Fruit fly (Drosophila melanogaster) whole organism: Measurements from ENCODE around the gene cmb.

Experiments
- pan ChIP-seq: fragments of >200 bp; optimal IDR thresholded peaks from 2 replicates; lab custom pipeline; 2017
- psq ChIP-seq: fragments of >200 bp; optimal IDR thresholded peaks from 2 replicates; lab custom pipeline; 2017
- usp ChIP-seq: fragments of >200 bp; optimal IDR thresholded peaks from 2 replicates; lab custom pipeline; 2017; ENCODE audit warnings: missing biosample characterization, missing genetic modification characterization, mixed read lengths

DNA sequence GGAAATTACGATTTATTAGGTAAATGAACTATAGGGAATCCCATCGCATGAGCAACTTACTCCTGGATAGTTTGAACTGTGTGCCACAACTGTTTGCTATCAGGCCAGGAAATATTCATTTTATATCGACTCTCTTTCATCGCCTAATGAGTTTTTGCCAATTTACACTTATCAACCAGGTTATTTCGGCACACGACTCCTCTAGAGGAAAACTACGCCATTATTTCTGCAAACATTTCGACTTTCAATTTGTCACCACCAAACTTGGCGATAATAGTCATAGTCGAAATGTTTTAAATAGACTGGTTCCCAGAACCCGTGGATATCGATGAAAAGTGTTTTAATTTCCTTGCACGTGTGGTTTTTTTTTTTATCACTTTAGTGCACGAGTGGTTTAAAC lies 5.4 kb upstream of the cmb start, which contains the start of gene CG10154:
- TF ChIP-seq psq: no peak
- no peak for TF ChIP-seq usp (GFP tag; lab: Kevin White, UChicago)
- no peak for TF ChIP-seq pan (lab: Kevin White, UChicago)
